Worm (Caenorhabditis elegans): ENCODE results near the gene F42E8.1.

F42E8.1 gene

DNA sequence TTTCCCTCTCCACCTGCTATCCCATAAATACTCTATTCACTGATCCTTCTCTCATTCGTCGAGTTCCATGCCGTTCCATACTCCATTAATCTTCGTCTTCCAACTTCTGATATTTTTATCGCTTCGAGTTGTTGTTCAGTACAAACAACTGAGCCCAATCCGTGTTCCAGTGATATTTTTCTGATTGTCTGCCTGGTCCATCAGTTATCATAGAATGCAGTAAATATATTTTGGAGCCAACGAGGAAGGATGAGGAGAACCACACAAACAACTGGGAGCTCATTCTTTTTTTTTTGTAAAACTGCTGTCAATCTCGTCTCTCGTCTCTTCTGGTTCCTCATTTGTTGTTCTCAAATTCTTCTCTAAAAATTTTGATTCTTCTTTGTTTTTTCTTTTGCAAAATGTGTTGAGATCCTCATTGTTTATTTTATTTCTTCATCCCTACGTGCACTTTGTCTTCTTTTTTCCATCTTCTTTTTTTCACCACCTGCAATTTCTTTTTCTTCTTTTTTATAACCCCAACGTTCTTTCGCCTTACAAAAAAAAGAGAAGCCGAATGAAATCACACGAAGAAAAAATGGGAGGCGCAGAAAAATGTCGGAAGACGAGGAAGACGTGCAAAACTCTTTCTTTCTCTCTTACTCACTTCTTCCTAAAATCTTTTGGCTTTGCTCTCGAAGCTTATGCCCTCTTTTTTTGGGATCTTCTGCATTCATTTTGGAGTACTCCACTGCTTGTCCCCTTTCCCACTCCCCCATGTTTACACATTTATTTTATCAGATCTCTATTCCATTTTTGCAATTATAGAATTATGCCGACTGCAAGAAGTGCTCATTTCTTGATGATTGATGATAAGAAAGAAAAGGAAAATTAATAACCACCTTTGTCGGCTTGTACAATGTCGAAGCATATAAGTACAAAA lies 22.1 kb downstream of the F42E8.1 start:
- TF ChIP-seq dmd-4 (tag; optimal IDR thresholded peaks at IDR 0.05) (no peak), ama-1 (optimal IDR thresholded peaks at IDR 0.05) (peak; percentile 47), nhr-129 (tag; optimal IDR thresholded peaks at IDR 0.05) (peak; percentile 41), nhr-77 (tag; optimal IDR thresholded peaks at IDR 0.05) (no peak), C34F6.9 (tag; optimal IDR thresholded peaks at IDR 0.05) (peak; percentile 53), lsy-2 (tag; optimal IDR thresholded peaks at IDR 0.05) (peak in 1 of 2 experiments; percentile 28)

DNA sequence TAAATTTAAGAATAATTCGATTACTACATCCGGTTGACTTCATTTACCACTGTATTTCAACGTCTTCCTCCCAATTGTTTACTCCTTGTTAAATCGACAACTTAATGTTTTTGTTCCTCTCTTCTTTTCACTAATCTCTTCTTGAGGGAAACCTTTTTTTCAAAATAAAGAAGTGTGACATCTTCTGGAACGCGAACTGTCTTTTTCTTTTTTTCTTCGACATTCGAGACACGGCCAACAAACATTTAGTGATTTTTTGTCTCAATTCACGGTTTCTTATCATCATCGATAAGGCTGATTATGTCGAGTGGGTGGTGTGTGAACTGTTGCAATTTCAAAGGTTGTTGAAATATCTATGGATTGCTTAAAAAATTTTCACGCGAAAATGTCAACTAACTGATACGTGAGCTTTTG lies 23.3 kb downstream of the F42E8.1 start:
- TF ChIP-seq sma-9 (GFP tag; optimal IDR thresholded peaks at IDR 0.05) (peak; percentile 59), sma-9 (tag; optimal IDR thresholded peaks at IDR 0.05) (no peak), nhr-129 (tag; optimal IDR thresholded peaks at IDR 0.05) (peak; percentile 39), elt-1 (tag; optimal IDR thresholded peaks at IDR 0.05) (no peak), gmeb-1 (tag; optimal IDR thresholded peaks at IDR 0.05) (no peak), sma-3 (GFP tag; optimal IDR thresholded peaks at IDR 0.05) (peak; percentile 50), lsy-2 (tag; optimal IDR thresholded peaks at IDR 0.05) (no peak), nhr-12 (tag; optimal IDR thresholded peaks at IDR 0.05) (no peak), nhr-21 (tag; optimal IDR thresholded peaks at IDR 0.05) (peak; percentile 35), lin-13 (GFP tag; optimal IDR thresholded peaks at IDR 0.05) (peak; percentile 33), crh-2 (tag; optimal IDR thresholded peaks at IDR 0.05) (peak; percentile 72), nhr-237 (tag; optimal IDR thresholded peaks at IDR 0.05) (no peak), C34F6.9 (tag; optimal IDR thresholded peaks at IDR 0.05) (peak; percentile 1), egl-27 (tag; optimal IDR thresholded peaks at IDR 0.05) (no peak), snpc-4 (tag; optimal IDR thresholded peaks at IDR 0.05) (no peak), mab-5 (tag; optimal IDR thresholded peaks at IDR 0.05) (no peak), ama-1 (optimal IDR thresholded peaks at IDR 0.05) (peak; percentile 17), Y55F3AM.14 (GFP tag; optimal IDR thresholded peaks at IDR 0.05) (no peak), fos-1 (tag; optimal IDR thresholded peaks at IDR 0.05) (peak; percentile 81)

DNA sequence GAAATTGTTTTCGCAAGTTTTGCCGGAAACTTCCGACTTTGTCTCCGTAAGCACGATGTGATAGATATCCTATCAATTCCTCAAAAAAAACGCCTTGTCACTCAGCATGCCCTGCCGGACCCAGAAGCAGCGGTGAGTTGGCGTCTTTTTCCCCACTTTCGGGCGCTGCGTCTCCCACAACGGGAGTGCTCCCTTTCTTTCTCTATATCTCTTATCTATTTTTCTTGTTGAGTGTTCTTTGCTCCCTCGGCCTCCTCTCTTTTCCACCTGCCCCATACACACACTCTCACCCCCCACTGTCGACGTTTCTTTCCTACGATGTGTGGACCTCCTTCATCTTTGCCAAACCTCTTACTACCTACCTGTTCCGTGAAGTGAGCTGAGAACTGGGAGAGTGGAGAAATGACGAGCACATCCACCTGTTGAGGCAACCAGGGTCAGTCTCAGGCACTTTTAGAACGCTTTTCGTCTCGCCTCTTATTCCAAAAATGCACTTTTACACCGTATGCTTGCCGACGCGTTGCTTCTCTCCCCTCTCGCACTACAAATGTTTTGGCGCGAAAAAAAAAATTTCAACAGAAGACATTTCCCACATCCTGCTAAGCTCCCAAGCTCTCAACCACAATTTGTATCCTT lies 24.1 kb downstream of the F42E8.1 start:
- TF ChIP-seq unc-62 (GFP tag; optimal IDR thresholded peaks at IDR 0.05) (peak; percentile 30), crh-2 (tag; optimal IDR thresholded peaks at IDR 0.05) (peak; percentile 88), egl-27 (tag; optimal IDR thresholded peaks at IDR 0.05) (peak; percentile 64), F13H6.1 (tag; optimal IDR thresholded peaks at IDR 0.05) (peak; percentile 91), elt-3 (tag; optimal IDR thresholded peaks at IDR 0.05) (no peak), peb-1 (tag; optimal IDR thresholded peaks at IDR 0.05) (no peak), sem-4 (tag; optimal IDR thresholded peaks at IDR 0.05) (peak; percentile 87), ztf-4 (tag; optimal IDR thresholded peaks at IDR 0.05) (peak; percentile 75), nhr-23 (tag; optimal IDR thresholded peaks at IDR 0.05) (no peak), sma-9 (GFP tag; optimal IDR thresholded peaks at IDR 0.05) (peak; percentile 93), sma-9 (tag; optimal IDR thresholded peaks at IDR 0.05) (no peak), nhr-237 (tag; optimal IDR thresholded peaks at IDR 0.05) (no peak), unc-39 (tag; optimal IDR thresholded peaks at IDR 0.05) (peak; percentile 45), zag-1 (tag; optimal IDR thresholded peaks at IDR 0.05) (peak; percentile 59), unc-55 (GFP tag; optimal IDR thresholded peaks at IDR 0.05) (peak; percentile 77), aly-2 (tag; optimal IDR thresholded peaks at IDR 0.05) (no peak), alr-1 (tag; optimal IDR thresholded peaks at IDR 0.05) (no peak), nhr-10 (tag; optimal IDR thresholded peaks at IDR 0.05) (no peak), nhr-25 (tag; optimal IDR thresholded peaks at IDR 0.05) (peak; percentile 57), ztf-1 (GFP tag; conservative IDR thresholded peaks at IDR 0.05) (no peak), mdl-1 (tag; optimal IDR thresholded peaks at IDR 0.05) (peak; percentile 13 to 26), fos-1 (tag; optimal IDR thresholded peaks at IDR 0.05) (peak; percentile 43), skn-1 (tag; optimal IDR thresholded peaks at IDR 0.05) (peak; percentile 24), lsy-2 (tag; optimal IDR thresholded peaks at IDR 0.05) (peak; percentile 32 to 66), lin-39 (tag; optimal IDR thresholded peaks at IDR 0.05) (peak; percentile 55), ceh-16 (tag; optimal IDR thresholded peaks at IDR 0.05) (peak; percentile 61), nhr-12 (tag; optimal IDR thresholded peaks at IDR 0.05) (no peak), R02D3.7 (tag; optimal IDR thresholded peaks at IDR 0.05) (no peak), mab-5 (tag; optimal IDR thresholded peaks at IDR 0.05) (no peak), nhr-21 (tag; optimal IDR thresholded peaks at IDR 0.05) (peak; percentile 27), dmd-4 (tag; optimal IDR thresholded peaks at IDR 0.05) (no peak), mbf-1 (tag; optimal IDR thresholded peaks at IDR 0.05) (no peak), sma-3 (GFP tag; optimal IDR thresholded peaks at IDR 0.05) (peak; percentile 51), elt-1 (tag; optimal IDR thresholded peaks at IDR 0.05) (no peak), ceh-82 (tag; optimal IDR thresholded peaks at IDR 0.05) (peak; percentile 2), lin-13 (GFP tag; optimal IDR thresholded peaks at IDR 0.05) (peak; percentile 73), gmeb-1 (tag; optimal IDR thresholded peaks at IDR 0.05) (no peak), nhr-129 (tag; optimal IDR thresholded peaks at IDR 0.05) (peak; percentile 82), lin-11 (tag; optimal IDR thresholded peaks at IDR 0.05) (peak; percentile 34), ZK546.5 (tag; optimal IDR thresholded peaks at IDR 0.05) (no peak), C34F6.9 (tag; optimal IDR thresholded peaks at IDR 0.05) (peak; percentile 68)
